Worm (Caenorhabditis elegans): ENCODE data around the gene pqn-18.

pqn-18 gene

ce11 chrX:12899140-12899888 is 8.3 kb upstream of the pqn-18 start:
- TF ChIP-seq elt-3 (tag; optimal IDR thresholded peaks at IDR 0.05) (no peak), R02D3.7 (tag; optimal IDR thresholded peaks at IDR 0.05) (no peak), elt-1 (tag; optimal IDR thresholded peaks at IDR 0.05) (no peak), nhr-23 (tag; optimal IDR thresholded peaks at IDR 0.05) (peak; percentile 15), lin-39 (tag; optimal IDR thresholded peaks at IDR 0.05) (peak; percentile 19), hmg-11 (tag; optimal IDR thresholded peaks at IDR 0.05) (no peak), nfya-1 (tag; optimal IDR thresholded peaks at IDR 0.05; ENCODE audit: insufficient read depth) (peak; percentile 18), nhr-43 (tag; optimal IDR thresholded peaks at IDR 0.05; ENCODE audit: poor library complexity, severe bottlenecking) (peak; percentile 58)

- TF ChIP-seq lin-39 (tag; optimal IDR thresholded peaks at IDR 0.05) (peak; percentile 85), nfya-1 (tag; optimal IDR thresholded peaks at IDR 0.05; ENCODE audit: insufficient read depth) (peak; percentile 15), mdl-1 (tag; optimal IDR thresholded peaks at IDR 0.05) (no peak)
Measured at ce11 chrX:12902057-12902652, 5.5 kb upstream of the pqn-18 start.

ce11 chrX:12903810-12904209 is 3.8 kb upstream of the pqn-18 start:
- no peak for TF ChIP-seq fkh-2 (tag; optimal IDR thresholded peaks at IDR 0.05)
- TF ChIP-seq ceh-9 (tag; optimal IDR thresholded peaks at IDR 0.05), result no peak
- TF ChIP-seq elt-3 (tag; optimal IDR thresholded peaks at IDR 0.05), result no peak
- no peak for TF ChIP-seq pqm-1 (tag; optimal IDR thresholded peaks at IDR 0.05)
- no peak for TF ChIP-seq lin-15B (tag; optimal IDR thresholded peaks at IDR 0.05)
- no peak for TF ChIP-seq egl-5 (tag; optimal IDR thresholded peaks at IDR 0.05)
- no peak for TF ChIP-seq mml-1 (tag; optimal IDR thresholded peaks at IDR 0.05)
- TF ChIP-seq nfya-1 (tag; optimal IDR thresholded peaks at IDR 0.05; ENCODE audit: insufficient read depth), result peak; percentile 42
- TF ChIP-seq nhr-237 (tag; optimal IDR thresholded peaks at IDR 0.05), result no peak
- TF ChIP-seq lin-39 (tag; optimal IDR thresholded peaks at IDR 0.05), result peak; percentile 27
- TF ChIP-seq hmg-11 (tag; optimal IDR thresholded peaks at IDR 0.05), result peak; percentile 1
- TF ChIP-seq ztf-11 (tag; optimal IDR thresholded peaks at IDR 0.05), result no peak
- no peak for TF ChIP-seq ztf-4 (tag; optimal IDR thresholded peaks at IDR 0.05)
- TF ChIP-seq nhr-43 (tag; optimal IDR thresholded peaks at IDR 0.05; ENCODE audit: poor library complexity, severe bottlenecking), result peak; percentile 6
- peak; percentile 21 for TF ChIP-seq nhr-23 (tag; optimal IDR thresholded peaks at IDR 0.05)
- no peak for TF ChIP-seq jun-1 (tag; optimal IDR thresholded peaks at IDR 0.05)
- TF ChIP-seq ceh-16 (tag; optimal IDR thresholded peaks at IDR 0.05), result no peak
- no peak for TF ChIP-seq ceh-82 (tag; optimal IDR thresholded peaks at IDR 0.05)

DNA sequence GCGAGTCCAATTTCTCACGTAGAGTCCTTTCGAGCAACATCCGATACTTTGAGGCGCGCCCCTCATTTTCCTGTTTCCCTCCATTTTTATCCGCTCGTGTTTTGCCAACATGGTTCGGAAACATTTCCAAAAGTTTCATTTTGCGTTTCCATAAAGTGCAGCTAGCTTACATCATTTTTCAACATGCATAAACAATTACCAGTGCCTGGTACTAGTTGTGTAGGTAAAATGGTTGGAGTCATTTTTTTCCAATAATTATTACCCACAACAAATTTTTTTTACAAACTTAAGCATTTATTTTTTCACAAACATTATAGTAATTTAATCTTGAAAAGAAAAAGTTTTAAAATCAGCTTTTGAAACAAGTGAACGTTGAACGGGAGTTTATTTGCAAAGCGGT is 1.1 kb downstream of the pqn-18 start:
- TF ChIP-seq nhr-237 (tag; optimal IDR thresholded peaks at IDR 0.05) (no peak), nhr-11 (tag; optimal IDR thresholded peaks at IDR 0.05) (no peak), ama-1 (optimal IDR thresholded peaks at IDR 0.05) (no peak), aly-2 (tag; optimal IDR thresholded peaks at IDR 0.05) (no peak), nhr-77 (tag; optimal IDR thresholded peaks at IDR 0.05) (no peak), pqm-1 (tag; optimal IDR thresholded peaks at IDR 0.05) (no peak), nhr-67 (tag; optimal IDR thresholded peaks at IDR 0.05) (no peak), ceh-82 (tag; optimal IDR thresholded peaks at IDR 0.05) (no peak), lin-15B (tag; optimal IDR thresholded peaks at IDR 0.05) (no peak), fos-1 (tag; optimal IDR thresholded peaks at IDR 0.05) (no peak), ceh-9 (tag; optimal IDR thresholded peaks at IDR 0.05) (no peak), nfya-1 (tag; optimal IDR thresholded peaks at IDR 0.05; ENCODE audit: insufficient read depth) (no peak), nhr-12 (tag; optimal IDR thresholded peaks at IDR 0.05) (no peak), nhr-23 (tag; optimal IDR thresholded peaks at IDR 0.05) (no peak), daf-12 (tag; optimal IDR thresholded peaks at IDR 0.05) (no peak), pha-4 (tag; optimal IDR thresholded peaks at IDR 0.05) (no peak), elt-3 (tag; optimal IDR thresholded peaks at IDR 0.05) (no peak)

DNA sequence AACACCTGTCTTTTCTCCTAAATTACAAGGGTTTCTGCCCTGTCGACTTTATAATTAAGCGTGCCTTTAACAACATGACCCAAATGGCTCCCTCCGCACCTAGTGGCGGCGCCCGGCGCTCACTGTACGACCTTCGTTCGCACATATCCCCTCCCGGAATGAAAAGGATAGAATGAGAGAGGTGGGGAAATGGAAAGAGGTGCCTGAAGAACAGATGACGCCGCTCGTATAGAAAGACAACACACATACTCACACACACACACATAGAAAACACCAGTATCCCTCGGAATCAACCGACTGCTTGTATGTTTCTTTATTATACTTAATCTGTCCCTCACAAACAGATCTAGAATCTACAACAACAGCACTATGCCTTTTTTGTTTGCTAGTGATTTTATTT is 2.3 kb downstream of the pqn-18 start:
- TF ChIP-seq skn-1 (tag; optimal IDR thresholded peaks at IDR 0.05) (no peak), hmg-11 (tag; optimal IDR thresholded peaks at IDR 0.05) (peak; percentile 1), nhr-23 (tag; optimal IDR thresholded peaks at IDR 0.05) (peak; percentile 35)

Data from whole organism, L3 larva.